Worm (Caenorhabditis elegans) whole organism, L1 larva: ENCODE data around the gene maoc-1.

Experiments used
- ceh-8 ChIP-seq: fragments of 200-800 bp; sonication (Bioruptor generic); optimal IDR thresholded peaks from 2 replicates; lab custom pipeline; 2018; ENCODE audit warnings: mild to moderate bottlenecking, missing genetic modification characterization, moderate library complexity, missing compliant biosample characterization
- egl-27 ChIP-seq, 2 experiments: fragments of 150-350 bp in 1 of 2; sonication (generic microtip); optimal IDR thresholded peaks; 3 replicates each; lab custom pipeline; 2017 to 2018; ENCODE audit warnings: missing biosample characterization in 2 of 2, missing genetic modification characterization in 2 of 2, missing genetic modification reagents in 2 of 2
- elt-2 ChIP-seq: sonication (generic microtip); optimal IDR thresholded peaks from 2 replicates; lab custom pipeline; 2016; ENCODE audit warnings: missing genetic modification characterization, mild to moderate bottlenecking, inconsistent platforms, missing compliant biosample characterization, missing genetic modification reagents

DNA sequence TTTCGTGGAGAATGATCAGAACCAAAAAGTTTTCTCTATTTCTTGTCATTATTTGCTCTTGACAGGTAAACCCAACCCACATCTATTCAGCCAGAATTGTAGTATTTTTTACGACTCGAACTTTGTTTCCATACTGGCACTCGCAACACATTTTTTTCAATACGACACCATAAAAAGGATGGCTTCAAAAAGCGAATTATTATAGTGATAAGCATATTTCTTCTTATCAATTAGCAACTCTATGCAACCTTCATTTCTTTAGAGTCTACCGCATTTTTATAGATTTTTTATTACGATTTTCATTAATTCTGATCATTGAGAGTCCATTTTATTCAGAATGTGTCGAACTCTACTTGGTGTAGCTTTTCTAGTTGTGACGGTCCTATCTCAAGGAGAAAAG, 36.4 kb downstream of the maoc-1 start, which contains the start of gene ctsa-3.1:
- no peak for TF ChIP-seq egl-27 (tag; optimal IDR thresholded peaks at IDR 0.05; lab: Kevin White, UChicago)
- TF ChIP-seq elt-2 (tag; lab: Kevin White, UChicago) = peak; percentile 66
- no peak for TF ChIP-seq ceh-8 (GFP tag; lab: Kevin White, UChicago)
